Worm (Caenorhabditis elegans): ENCODE results near the gene cgt-2.
"Not testable (repeated sequence)": the region's sequence is repeated elsewhere in the genome, so short reads cannot be mapped to it uniquely, and the experiment has no call there.

Gene cgt-2

ce11 chrX:17694669-17695282 is at the start of gene cgt-2:
Gene cgt-2 (plus strand): TSS chrX:17695232.
- no peak for TF ChIP-seq ztf-6 (GFP tag; IDR thresholded peaks at IDR 0.05)
- TF ChIP-seq aptf-3 (GFP tag; IDR thresholded peaks at IDR 0.05), result no peak
- no peak for TF ChIP-seq F22D6.2 (tag; optimal IDR thresholded peaks at IDR 0.05)
- no peak for TF ChIP-seq K11D2.4 (GFP tag; IDR thresholded peaks at IDR 0.05)
- no peak for TF ChIP-seq F49E8.2 (tag; optimal IDR thresholded peaks at IDR 0.05; ENCODE audit: insufficient read depth)
- TF ChIP-seq B0019.2 (GFP tag; conservative IDR thresholded peaks at IDR 0.05), result no peak
- no peak for TF ChIP-seq fkh-3 (tag; optimal IDR thresholded peaks at IDR 0.05)
- no peak for TF ChIP-seq C06A6.2 (GFP tag; conservative IDR thresholded peaks at IDR 0.05)
- TF ChIP-seq nhr-80 (tag; optimal IDR thresholded peaks at IDR 0.05), result peak; percentile 88
- no peak for TF ChIP-seq ama-1 (optimal IDR thresholded peaks at IDR 0.05)
- no peak for TF ChIP-seq ama-1 (GFP tag; optimal IDR thresholded peaks at IDR 0.05)
- TF ChIP-seq lin-26 (GFP tag; IDR thresholded peaks at IDR 0.05), result no peak
- no peak for TF ChIP-seq bed-2 (GFP tag; IDR thresholded peaks at IDR 0.05)
- TF ChIP-seq F39B2.1 (GFP tag; IDR thresholded peaks at IDR 0.05), result no peak
- TF ChIP-seq lin-54 (GFP tag; optimal IDR thresholded peaks at IDR 0.05), result no peak
- TF ChIP-seq let-607 (tag; optimal IDR thresholded peaks at IDR 0.05), result peak in 1 of 2 experiments; percentile 31
- TF ChIP-seq nhr-179 (tag; optimal IDR thresholded peaks at IDR 0.05), result no peak

ce11 chrX:17649380-17649779 is 45.7 kb upstream of the cgt-2 start, which contains the start of gene tmem-218:
Gene tmem-218 (plus strand): TSS chrX:17649680.
- not testable (repeated sequence) for TF ChIP-seq snpc-4 (GFP tag; optimal IDR thresholded peaks at IDR 0.05); snpc-4 (tag; optimal IDR thresholded peaks at IDR 0.05); zfh-2 (GFP tag; conservative IDR thresholded peaks at IDR 0.05); sdz-38 (tag; optimal IDR thresholded peaks at IDR 0.05)

- no peak for TF ChIP-seq nfyb-1 (GFP tag; IDR thresholded peaks at IDR 0.05)
- TF ChIP-seq sdz-38 (tag; optimal IDR thresholded peaks at IDR 0.05), result no peak
- TF ChIP-seq lsy-27 (tag; optimal IDR thresholded peaks at IDR 0.05; ENCODE audit: borderline replicate concordance, insufficient read depth), result no peak
- no peak for TF ChIP-seq snpc-1.1 (tag; optimal IDR thresholded peaks at IDR 0.05; ENCODE audit: insufficient read depth)
These were observed 32.9 kb upstream of the cgt-2 start, which contains the start of gene nlp-6 for ce11 chrX:17662146-17662545. Gene nlp-6 (plus strand): TSS chrX:17662446.

- TF ChIP-seq ztf-18 (tag; optimal IDR thresholded peaks at IDR 0.05) (no peak), snpc-3.4 (tag; optimal IDR thresholded peaks at IDR 0.05) (no peak), F49E8.2 (tag; optimal IDR thresholded peaks at IDR 0.05; ENCODE audit: insufficient read depth) (no peak), lsy-27 (tag; optimal IDR thresholded peaks at IDR 0.05; ENCODE audit: borderline replicate concordance, insufficient read depth) (no peak), hmg-1.2 (GFP tag; IDR thresholded peaks at IDR 0.05) (no peak), ceh-100 (GFP tag; IDR thresholded peaks at IDR 0.05) (no peak), egl-44 (GFP tag; IDR thresholded peaks at IDR 0.05) (no peak), K11D2.4 (GFP tag; IDR thresholded peaks at IDR 0.05) (no peak), B0035.1 (tag; optimal IDR thresholded peaks at IDR 0.05) (no peak), xnd-1 (tag; optimal IDR thresholded peaks at IDR 0.05) (no peak)
These were observed 27.7 kb upstream of the cgt-2 start for ce11 chrX:17667288-17667687.
